Worm (Caenorhabditis elegans) whole organism, mixed stage, embryonic: ENCODE measurements around the gene math-49.

Experiments used
- M03D4.4 ChIP-seq: sonication (generic microtip); optimal IDR thresholded peaks from 2 replicates; lab custom pipeline; 2017; ENCODE audit warnings: mild to moderate bottlenecking, missing genetic modification characterization, missing compliant biosample characterization
- bed-3 ChIP-seq: fragments of 200-800 bp; sonication (Bioruptor generic); optimal IDR thresholded peaks from 3 replicates; lab custom pipeline; 2018; ENCODE audit warnings: mild to moderate bottlenecking, missing genetic modification characterization, moderate library complexity, missing compliant biosample characterization
- ceh-83 ChIP-seq: fragments of 200-800 bp; sonication (Bioruptor generic); optimal IDR thresholded peaks from 2 replicates; lab custom pipeline; 2018; ENCODE audit warnings: mild to moderate bottlenecking, missing genetic modification characterization, missing compliant biosample characterization
- ces-1 ChIP-seq: fragments of 150-350 bp; optimal IDR thresholded peaks from 2 replicates; lab custom pipeline; 2014; ENCODE audit warnings: missing biosample characterization, missing genetic modification reagents, missing genetic modification characterization
- drap-1 ChIP-seq: fragments of 200-800 bp; sonication (Bioruptor generic); optimal IDR thresholded peaks from 3 replicates; lab custom pipeline; 2018; ENCODE audit warnings: mild to moderate bottlenecking, missing genetic modification characterization, missing compliant biosample characterization
- elt-1 ChIP-seq: sonication (generic microtip); optimal IDR thresholded peaks from 2 replicates; lab custom pipeline; 2017; ENCODE audit warnings: missing genetic modification characterization, mild to moderate bottlenecking, missing compliant biosample characterization, antibody characterized with exemption, moderate library complexity, borderline replicate concordance; ENCODE audit not compliant: insufficient read depth
- elt-3 ChIP-seq: fragments of 150-350 bp; optimal IDR thresholded peaks from 2 replicates; lab custom pipeline; 2014; ENCODE audit warnings: missing biosample characterization, missing genetic modification characterization
- ham-2 ChIP-seq: fragments of 200-800 bp; sonication (Bioruptor generic); optimal IDR thresholded peaks from 2 replicates; lab custom pipeline; 2018; ENCODE audit warnings: mild to moderate bottlenecking, missing genetic modification characterization, missing compliant biosample characterization
- hlh-1 ChIP-seq: fragments of 150-350 bp; optimal IDR thresholded peaks from 2 replicates; lab custom pipeline; 2014; ENCODE audit warnings: missing biosample characterization, missing genetic modification reagents, missing genetic modification characterization
- lin-32 ChIP-seq: fragments of 200-800 bp; sonication (Bioruptor generic); optimal IDR thresholded peaks from 2 replicates; lab custom pipeline; 2018; ENCODE audit warnings: mild to moderate bottlenecking, missing genetic modification characterization, missing compliant biosample characterization
- lsy-2 ChIP-seq: fragments of 150-350 bp; optimal IDR thresholded peaks from 2 replicates; lab custom pipeline; 2014; ENCODE audit warnings: missing biosample characterization, missing genetic modification characterization
- mab-5 ChIP-seq: fragments of 150-350 bp; optimal IDR thresholded peaks from 2 replicates; lab custom pipeline; 2014; ENCODE audit warnings: missing biosample characterization, missing genetic modification characterization
- nhr-237 ChIP-seq: fragments of 150-350 bp; optimal IDR thresholded peaks from 2 replicates; lab custom pipeline; 2014; ENCODE audit warnings: missing biosample characterization, missing genetic modification characterization
- nhr-28 ChIP-seq: fragments of 150-350 bp; optimal IDR thresholded peaks from 2 replicates; lab custom pipeline; 2014; ENCODE audit warnings: missing biosample characterization, missing genetic modification characterization
- snpc-4 ChIP-seq: fragments of 150-350 bp; optimal IDR thresholded peaks from 2 replicates; lab custom pipeline; 2014; ENCODE audit warnings: missing biosample characterization, missing genetic modification characterization
- sptf-1 ChIP-seq: sonication (generic microtip); optimal IDR thresholded peaks from 2 replicates; lab custom pipeline; 2017; ENCODE audit warnings: mild to moderate bottlenecking, missing genetic modification characterization, moderate library complexity, missing compliant biosample characterization
- tbx-8 ChIP-seq: fragments of 200-800 bp; sonication (Bioruptor generic); optimal IDR thresholded peaks from 2 replicates; lab custom pipeline; 2018; ENCODE audit warnings: mild to moderate bottlenecking, missing genetic modification characterization, moderate library complexity, missing compliant biosample characterization
- unc-39 ChIP-seq: fragments of 150-350 bp; optimal IDR thresholded peaks from 2 replicates; lab custom pipeline; 2014; ENCODE audit warnings: missing biosample characterization, missing genetic modification characterization
- unc-62 ChIP-seq: fragments of 150-350 bp; optimal IDR thresholded peaks from 2 replicates; lab custom pipeline; 2014; ENCODE audit warnings: missing biosample characterization, missing genetic modification reagents, missing genetic modification characterization
- ztf-11 ChIP-seq: fragments of 150-350 bp; optimal IDR thresholded peaks from 2 replicates; lab custom pipeline; 2014; ENCODE audit warnings: missing biosample characterization, missing genetic modification characterization

math-49 gene

ce11 chrII:1917862-1918261 is 37.6 kb downstream of the math-49 start, which contains the start of gene bath-4:
Gene bath-4 (minus strand): TSS chrII:1917962.
- no peak for TF ChIP-seq unc-39 (tag; lab: Kevin White, UChicago)
- no peak for TF ChIP-seq M03D4.4
- TF ChIP-seq nhr-28 (tag; lab: Kevin White, UChicago): no peak
- no peak for TF ChIP-seq ceh-83 (GFP tag; lab: Kevin White, UChicago)
- TF ChIP-seq lsy-2 (tag; lab: Kevin White, UChicago): no peak
- no peak for TF ChIP-seq elt-3 (tag; lab: Kevin White, UChicago)

- TF ChIP-seq nhr-237 (tag; lab: Kevin White, UChicago): no peak
- TF ChIP-seq ztf-11: no peak
- TF ChIP-seq mab-5 (tag; lab: Kevin White, UChicago): no peak
- TF ChIP-seq drap-1 (GFP tag; lab: Kevin White, UChicago): no peak
- TF ChIP-seq elt-3 (tag; lab: Kevin White, UChicago): no peak
- no peak for TF ChIP-seq M03D4.4
- TF ChIP-seq hlh-1 (tag; lab: Kevin White, UChicago): no peak
- no peak for TF ChIP-seq ham-2 (GFP tag; lab: Kevin White, UChicago)
- TF ChIP-seq snpc-4: no peak
- TF ChIP-seq elt-1 (tag; lab: Kevin White, UChicago): no peak
- no peak for TF ChIP-seq ceh-83 (GFP tag; lab: Kevin White, UChicago)
- TF ChIP-seq sptf-1: no peak
- TF ChIP-seq ces-1 (GFP tag; lab: Kevin White, UChicago): no peak
- TF ChIP-seq bed-3 (GFP tag; lab: Kevin White, UChicago): no peak
- no peak for TF ChIP-seq unc-62 (GFP tag; lab: Kevin White, UChicago)
- no peak for TF ChIP-seq tbx-8 (GFP tag; lab: Kevin White, UChicago)
- TF ChIP-seq nhr-28 (tag; lab: Kevin White, UChicago): no peak
These were observed 42.7 kb downstream of the math-49 start, which contains the start of gene math-31 for ce11 chrII:1912741-1913140. Gene math-31 (minus strand): TSS chrII:1912841.

DNA sequence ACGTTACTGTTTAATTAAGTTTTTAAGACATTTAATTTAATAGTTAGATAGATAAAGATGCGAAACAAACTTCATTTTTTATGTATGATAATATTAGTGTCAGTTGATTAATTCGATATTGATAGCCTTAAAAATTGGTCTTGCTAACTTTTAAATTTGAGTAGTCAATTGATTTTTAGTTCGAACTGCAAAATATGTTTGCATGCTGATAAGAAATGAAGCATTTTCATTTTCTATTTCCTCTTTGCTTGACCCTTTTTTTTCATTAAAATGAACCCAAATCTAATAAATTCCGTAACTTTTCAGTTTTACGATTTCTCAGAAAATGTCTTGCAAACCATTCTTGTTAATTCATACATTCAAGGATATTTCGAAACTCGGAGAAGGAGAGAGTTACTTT is 50.4 kb downstream of the math-49 start, which contains the start of gene math-22:
math-22 (plus strand) TSS at position 301 of the 400 bp plus-strand sequence.
- no peak for TF ChIP-seq nhr-28 (tag; lab: Kevin White, UChicago)
- no peak for TF ChIP-seq elt-3 (tag; lab: Kevin White, UChicago)
- no peak for TF ChIP-seq ztf-11
- no peak for TF ChIP-seq lin-32 (GFP tag; lab: Kevin White, UChicago)
- no peak for TF ChIP-seq elt-1 (tag; lab: Kevin White, UChicago)
- no peak for TF ChIP-seq ham-2 (GFP tag; lab: Kevin White, UChicago)
- no peak for TF ChIP-seq hlh-1 (tag; lab: Kevin White, UChicago)
